Worm (Caenorhabditis elegans) whole organism, midembryonic: ENCODE measurements around the gene B0222.5.

Experiments
- T22C8.4 ChIP-seq: fragments of 200-800 bp; sonication (Bioruptor generic); IDR thresholded peaks from 2 replicates; pipeline ENCODE4 v1.3.6; 2022; ENCODE audit warnings: missing genetic modification characterization, missing compliant biosample characterization
- cog-1 ChIP-seq: sonication (generic microtip); optimal IDR thresholded peaks from 2 replicates; lab custom pipeline; 2016; ENCODE audit warnings: missing genetic modification characterization, missing compliant biosample characterization
- flt-1 ChIP-seq: fragments of 200-800 bp; sonication (Bioruptor generic); IDR thresholded peaks from 2 replicates; pipeline ENCODE4 v1.3.6; 2022; ENCODE audit warnings: missing genetic modification characterization, missing compliant biosample characterization
- klf-2 ChIP-seq: fragments of 200-800 bp; sonication (Bioruptor generic); conservative IDR thresholded peaks from 2 replicates; pipeline ENCODE4 v1.3.6; 2022; ENCODE audit warnings: missing genetic modification reagents, missing genetic modification characterization, missing compliant biosample characterization
- med-1 ChIP-seq: sonication (generic microtip); optimal IDR thresholded peaks from 2 replicates; lab custom pipeline; 2017; ENCODE audit warnings: missing genetic modification characterization, mild to moderate bottlenecking, missing compliant biosample characterization, antibody characterized with exemption, missing genetic modification reagents; ENCODE audit not compliant: insufficient read depth
- ztf-23 ChIP-seq: fragments of 200-800 bp; sonication (Bioruptor generic); IDR thresholded peaks from 2 replicates; pipeline ENCODE4 v1.3.6; 2022; ENCODE audit warnings: missing genetic modification reagents, missing genetic modification characterization, missing compliant biosample characterization
- ztf-29 ChIP-seq: fragments of 200-800 bp; sonication (Bioruptor generic); IDR thresholded peaks from 2 replicates; pipeline ENCODE4 v1.3.6; 2022; ENCODE audit warnings: missing genetic modification reagents, missing genetic modification characterization, missing compliant biosample characterization

- TF ChIP-seq med-1 (GFP tag; lab: Kevin White, UChicago), result no peak
- TF ChIP-seq flt-1 (GFP tag; lab: Robert Waterston, UW), result no peak
- no peak for TF ChIP-seq klf-2 (GFP tag; lab: Robert Waterston, UW)
- no peak for TF ChIP-seq ztf-23
- TF ChIP-seq ztf-29 (GFP tag; lab: Robert Waterston, UW), result no peak
- no peak for TF ChIP-seq cog-1 (tag; lab: Kevin White, UChicago)
- no peak for TF ChIP-seq T22C8.4 (GFP tag; lab: Robert Waterston, UW)
Measured at ce11 chrV:9160224-9160886, 5.7 kb upstream of the B0222.5 start, which contains the start of gene col-144.
